Fruit fly (Drosophila melanogaster) whole organism, embryonic: ENCODE results near the gene pim.
A peak's percentile ranks its signal among the peaks of the same experiment; 100 is the strongest.

Source experiments
- ATbp ChIP-seq: fragments of 200-800 bp; sonication (Bioruptor generic); optimal IDR thresholded peaks from 2 replicates; lab custom pipeline; 2017; ENCODE audit warnings: missing biosample characterization, mild to moderate bottlenecking, missing genetic modification characterization, missing genetic modification reagents
- Ada2b ChIP-seq: fragments of 200-800 bp; sonication (Bioruptor generic); IDR thresholded peaks from 2 replicates; pipeline ENCODE4 v1.3.6; 2022; ENCODE audit warnings: missing biosample characterization, missing genetic modification characterization
- Aef1 ChIP-seq: fragments of 200-800 bp; sonication (Bioruptor generic); IDR thresholded peaks from 3 replicates; pipeline ENCODE4 v1.3.6; 2022; ENCODE audit warnings: missing biosample characterization, missing genetic modification characterization
- Atf6 ChIP-seq: fragments of 200-800 bp; sonication (Bioruptor generic); IDR thresholded peaks from 2 replicates; pipeline ENCODE4 v1.3.6; 2022; ENCODE audit warnings: missing biosample characterization, missing genetic modification characterization
- CG10321 ChIP-seq: fragments of 200-800 bp; sonication (Bioruptor generic); IDR thresholded peaks from 2 replicates; pipeline ENCODE4 v1.3.6; 2022; ENCODE audit warnings: missing biosample characterization, missing genetic modification characterization
- CG12104 ChIP-seq: fragments of 200-800 bp; sonication (Bioruptor generic); optimal IDR thresholded peaks from 3 replicates; lab custom pipeline; 2016; ENCODE audit warnings: missing biosample characterization, missing genetic modification characterization
- CG12299 ChIP-seq: fragments of 200-800 bp; sonication (Bioruptor generic); optimal IDR thresholded peaks from 2 replicates; lab custom pipeline; 2018; ENCODE audit warnings: missing biosample characterization, mild to moderate bottlenecking, missing genetic modification characterization
- CG13296 ChIP-seq: fragments of 200-800 bp; sonication (Bioruptor generic); optimal IDR thresholded peaks from 3 replicates; lab custom pipeline; 2018; ENCODE audit warnings: missing biosample characterization, mild to moderate bottlenecking, missing genetic modification characterization
- CG2116 ChIP-seq: fragments of 200-800 bp; sonication (Bioruptor generic); optimal IDR thresholded peaks from 3 replicates; lab custom pipeline; 2018; ENCODE audit warnings: missing biosample characterization, mild to moderate bottlenecking, missing genetic modification characterization
- CG32767 ChIP-seq: fragments of 200-800 bp; sonication (Bioruptor generic); IDR thresholded peaks from 2 replicates; pipeline ENCODE4 v1.3.6; 2022; ENCODE audit warnings: missing biosample characterization, missing genetic modification characterization
- CG34224 ChIP-seq: fragments of 200-800 bp; sonication (Bioruptor generic); IDR thresholded peaks from 3 replicates; pipeline ENCODE4 v1.3.6; 2022; ENCODE audit warnings: missing biosample characterization, missing genetic modification characterization; ENCODE audit not compliant: partially characterized antibody
- CG34376 ChIP-seq: fragments of 200-800 bp; sonication (Bioruptor generic); optimal IDR thresholded peaks from 2 replicates; lab custom pipeline; 2018; ENCODE audit warnings: missing biosample characterization, mild to moderate bottlenecking, missing genetic modification characterization
- CG4424 ChIP-seq: fragments of 200-800 bp; sonication (Bioruptor generic); optimal IDR thresholded peaks from 3 replicates; lab custom pipeline; 2016; ENCODE audit warnings: missing biosample characterization, missing genetic modification characterization
- CG4617 ChIP-seq: fragments of 200-800 bp; sonication (Bioruptor generic); optimal IDR thresholded peaks from 3 replicates; lab custom pipeline; 2016; ENCODE audit warnings: missing biosample characterization, missing genetic modification characterization, borderline replicate concordance
- CG7987 ChIP-seq: fragments of 200-800 bp; sonication (Bioruptor generic); optimal IDR thresholded peaks from 2 replicates; lab custom pipeline; 2018; ENCODE audit warnings: missing biosample characterization, mild to moderate bottlenecking, missing genetic modification characterization, moderate library complexity
- CG8281 ChIP-seq: fragments of 200-800 bp; sonication (Bioruptor generic); optimal IDR thresholded peaks from 2 replicates; lab custom pipeline; 2018; ENCODE audit warnings: missing biosample characterization, mild to moderate bottlenecking, missing genetic modification characterization, moderate library complexity
- CG8765 ChIP-seq: fragments of 200-800 bp; sonication (Bioruptor generic); IDR thresholded peaks from 2 replicates; pipeline ENCODE4 v1.3.6; 2022; ENCODE audit warnings: missing biosample characterization, missing genetic modification characterization
- CG8924 ChIP-seq: fragments of 200-800 bp; optimal IDR thresholded peaks from 3 replicates; lab custom pipeline; 2019; ENCODE audit warnings: missing biosample characterization, mild to moderate bottlenecking, missing genetic modification characterization, moderate library complexity
- CTCF ChIP-seq: fragments of 200-800 bp; sonication (Bioruptor generic); optimal IDR thresholded peaks from 2 replicates; lab custom pipeline; 2017; ENCODE audit warnings: missing biosample characterization, mild to moderate bottlenecking, missing genetic modification characterization, moderate library complexity
- Hmr ChIP-seq: fragments of 200-800 bp; sonication (Bioruptor generic); optimal IDR thresholded peaks from 3 replicates; lab custom pipeline; 2017; ENCODE audit warnings: mild to moderate bottlenecking, missing biosample characterization, missing genetic modification reagents, missing genetic modification characterization
- Jarid2 ChIP-seq: fragments of 200-800 bp; sonication (Bioruptor generic); optimal IDR thresholded peaks from 3 replicates; lab custom pipeline; 2017; ENCODE audit warnings: mild to moderate bottlenecking, missing biosample characterization, missing genetic modification reagents, missing genetic modification characterization
- Opbp ChIP-seq: fragments of 200-800 bp; sonication (Bioruptor generic); IDR thresholded peaks from 3 replicates; pipeline ENCODE4 v1.3.6; 2022; ENCODE audit warnings: missing biosample characterization, missing genetic modification characterization; ENCODE audit not compliant: partially characterized antibody
- Sox102F ChIP-seq: fragments of 200-800 bp; sonication (Bioruptor generic); optimal IDR thresholded peaks from 2 replicates; lab custom pipeline; 2018; ENCODE audit warnings: missing biosample characterization, mild to moderate bottlenecking, missing genetic modification characterization, moderate library complexity
- Stat92E ChIP-seq, 3 experiments: fragments of >200 bp in 2 of 3; fragments of 200-800 bp in 1 of 3; sonication (Bioruptor generic) in 1 of 3; optimal IDR thresholded peaks; 2 replicates each; lab custom pipeline; 2017 to 2019; ENCODE audit warnings: missing biosample characterization in 3 of 3, missing genetic modification characterization in 3 of 3, mild to moderate bottlenecking in 1 of 3, moderate library complexity in 1 of 3
- Taf1 ChIP-seq: fragments of 200-800 bp; sonication (Bioruptor generic); IDR thresholded peaks from 2 replicates; pipeline ENCODE4 v1.3.6; 2022; ENCODE audit warnings: missing biosample characterization, missing genetic modification characterization
- ash1 ChIP-seq: fragments of 200-800 bp; sonication (Bioruptor generic); optimal IDR thresholded peaks from 2 replicates; lab custom pipeline; 2018; ENCODE audit warnings: missing biosample characterization, mild to moderate bottlenecking, missing genetic modification characterization
- cad ChIP-seq: fragments of >200 bp; optimal IDR thresholded peaks from 2 replicates; lab custom pipeline; 2017; ENCODE audit warnings: missing biosample characterization, missing genetic modification characterization
- gro ChIP-seq: fragments of 200-800 bp; sonication (Bioruptor generic); optimal IDR thresholded peaks from 2 replicates; lab custom pipeline; 2016; ENCODE audit warnings: missing biosample characterization, missing genetic modification characterization
- luna ChIP-seq: fragments of 200-800 bp; sonication (Bioruptor generic); optimal IDR thresholded peaks from 2 replicates; lab custom pipeline; 2016; ENCODE audit warnings: missing biosample characterization, missing genetic modification characterization
- mam ChIP-seq: fragments of 200-800 bp; sonication (Bioruptor generic); optimal IDR thresholded peaks from 3 replicates; lab custom pipeline; 2016; ENCODE audit warnings: missing biosample characterization, missing genetic modification characterization
- odd ChIP-seq: fragments of 200-800 bp; sonication (Bioruptor generic); optimal IDR thresholded peaks from 2 replicates; lab custom pipeline; 2017; ENCODE audit warnings: missing biosample characterization, mild to moderate bottlenecking, missing genetic modification characterization
- pan ChIP-seq, 4 experiments: fragments of >200 bp in 3 of 4; fragments of 200-800 bp in 1 of 4; sonication (Bioruptor generic) in 1 of 4; optimal IDR thresholded peaks in 3 of 4; IDR thresholded peaks in 1 of 4; 2 replicates each; pipeline versions ENCODE4 v1.3.6 to Lab custom; 2017 to 2022; ENCODE audit warnings: missing biosample characterization in 2 of 4, missing genetic modification characterization in 2 of 4, mixed read lengths in 1 of 4
- prd ChIP-seq, 3 experiments: fragments of >200 bp in 2 of 3; fragments of 200-800 bp in 1 of 3; sonication (Bioruptor generic) in 1 of 3; optimal IDR thresholded peaks in 2 of 3; IDR thresholded peaks in 1 of 3; 2 replicates in 2 of 3; 3 replicates in 1 of 3; pipeline versions ENCODE4 v1.3.6 to Lab custom; 2017 to 2022; ENCODE audit warnings: missing biosample characterization in 1 of 3, missing genetic modification characterization in 1 of 3
- repo ChIP-seq: fragments of 200-800 bp; sonication (Bioruptor generic); optimal IDR thresholded peaks from 2 replicates; lab custom pipeline; 2016; ENCODE audit warnings: missing biosample characterization, missing genetic modification characterization
- sens ChIP-seq: fragments of 200-800 bp; sonication (Bioruptor generic); peaks from one replicate; lab custom pipeline; 2016; ENCODE audit warnings: missing biosample characterization, missing genetic modification characterization
- tll ChIP-seq, 2 experiments: fragments of 200-800 bp in 1 of 2; fragments of >200 bp in 1 of 2; sonication (Bioruptor generic) in 1 of 2; optimal IDR thresholded peaks; 2 replicates each; lab custom pipeline; 2017 to 2019; ENCODE audit warnings: missing biosample characterization in 2 of 2, missing genetic modification characterization in 2 of 2, mild to moderate bottlenecking in 1 of 2, moderate library complexity in 1 of 2
- trem ChIP-seq: fragments of 200-800 bp; optimal IDR thresholded peaks from 3 replicates; lab custom pipeline; 2019; ENCODE audit warnings: missing biosample characterization, mild to moderate bottlenecking, missing genetic modification characterization, moderate library complexity
- tx ChIP-seq: fragments of 200-800 bp; sonication (Bioruptor generic); optimal IDR thresholded peaks from 2 replicates; lab custom pipeline; 2016; ENCODE audit warnings: missing biosample characterization, missing genetic modification characterization
- unc-4 ChIP-seq: fragments of 200-800 bp; sonication (Bioruptor generic); IDR thresholded peaks from 2 replicates; pipeline ENCODE4 v1.3.6; 2022; ENCODE audit warnings: missing biosample characterization, missing genetic modification characterization; ENCODE audit not compliant: partially characterized antibody
- vfl ChIP-seq: fragments of 200-800 bp; sonication (Bioruptor generic); optimal IDR thresholded peaks from 2 replicates; lab custom pipeline; 2016; ENCODE audit warnings: missing biosample characterization, missing genetic modification characterization
- wek ChIP-seq: fragments of 200-800 bp; sonication (Bioruptor generic); optimal IDR thresholded peaks from 3 replicates; lab custom pipeline; 2018; ENCODE audit warnings: missing biosample characterization, mild to moderate bottlenecking, missing genetic modification characterization, moderate library complexity
- zfh2 ChIP-seq: fragments of 200-800 bp; sonication (Bioruptor generic); optimal IDR thresholded peaks from 2 replicates; lab custom pipeline; 2016; ENCODE audit warnings: missing biosample characterization, missing genetic modification characterization

pim gene

DNA sequence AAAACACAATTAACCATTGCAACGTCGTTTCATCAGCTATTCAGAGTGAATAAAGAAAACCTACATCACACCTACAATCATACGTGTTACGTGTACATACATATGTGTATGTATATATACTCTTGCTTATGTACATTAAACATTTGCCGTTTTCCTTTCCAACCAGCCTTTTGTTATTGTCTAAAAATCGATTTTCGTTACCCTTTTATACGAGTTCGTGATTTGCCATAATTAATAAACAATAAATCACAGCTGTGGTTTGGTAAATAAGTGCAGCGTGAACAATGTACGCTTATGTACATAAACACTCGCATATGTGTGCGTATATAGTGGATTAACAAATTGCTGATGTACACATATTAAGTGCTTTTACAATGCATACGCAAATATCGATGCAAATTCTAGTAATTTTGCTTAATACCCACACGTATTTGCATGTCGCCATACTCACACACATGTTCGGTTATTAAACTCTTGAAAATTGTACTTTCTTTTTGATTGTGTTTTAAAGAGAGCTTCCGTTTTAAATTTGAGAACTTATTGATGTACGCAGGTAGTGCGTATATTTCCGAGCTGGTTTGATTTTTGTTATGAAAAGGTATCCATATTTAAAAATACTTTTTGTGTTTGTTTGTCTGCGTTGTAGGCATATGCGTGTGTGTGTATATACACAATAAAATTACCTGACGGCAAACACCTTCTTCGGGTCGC, 34.2 kb downstream of the pim start (continued):
- TF ChIP-seq Ada2b (GFP tag; lab: Robert Waterston, UW) (no peak), gro (peak; percentile 0), cad (GFP tag; lab: Kevin White, UChicago) (no peak), sens (GFP tag; lab: Kevin White, UChicago) (peak; percentile 80), unc-4 (GFP tag; lab: Robert Waterston, UW) (0 out of 2 replicates have a peak, but pooled peaks have one; percentile 6), CG7987 (GFP tag; lab: Kevin White, UChicago) (peak; percentile 61), CG8765 (GFP tag; lab: Robert Waterston, UW) (no peak), Taf1 (GFP tag; lab: Robert Waterston, UW) (no peak), CG32767 (GFP tag; lab: Robert Waterston, UW) (peak; percentile 19; the same call in 1 of the 2 replicates), CG13296 (GFP tag; lab: Kevin White, UChicago) (peak; percentile 60), odd (GFP tag; lab: Kevin White, UChicago) (peak; percentile 56), Atf6 (GFP tag; lab: Robert Waterston, UW) (no peak), trem (tag; lab: Kevin White, UChicago) (no peak), Sox102F (GFP tag; lab: Kevin White, UChicago) (no peak), CG4424 (GFP tag; lab: Kevin White, UChicago) (no peak), ATbp (no peak), CG8281 (tag; lab: Kevin White, UChicago) (no peak), Aef1 (GFP tag; lab: Robert Waterston, UW) (no peak), prd (optimal IDR thresholded peaks at IDR 0.05; lab: Kevin White, UChicago) (no peak), prd (GFP tag; IDR thresholded peaks at IDR 0.05; lab: Robert Waterston, UW) (no peak), CG10321 (GFP tag; lab: Robert Waterston, UW) (no peak), CG12104 (no peak), CG4617 (GFP tag; lab: Kevin White, UChicago) (peak; percentile 17), zfh2 (GFP tag; lab: Kevin White, UChicago) (no peak), Opbp (GFP tag; lab: Robert Waterston, UW) (no peak), luna (no peak), mam (GFP tag; lab: Kevin White, UChicago) (no peak), wek (GFP tag; lab: Kevin White, UChicago) (peak; percentile 42), Jarid2 (GFP tag; lab: Kevin White, UChicago) (no peak), tx (GFP tag; lab: Kevin White, UChicago) (no peak), Stat92E (GFP tag; optimal IDR thresholded peaks at IDR 0.05; lab: Kevin White, UChicago) (no peak), repo (GFP tag; lab: Kevin White, UChicago) (no peak), CG12299 (tag; lab: Kevin White, UChicago) (peak; percentile 23), pan (optimal IDR thresholded peaks at IDR 0.05; lab: Kevin White, UChicago) (no peak), pan (GFP tag; optimal IDR thresholded peaks at IDR 0.05 in 1 of 2, IDR thresholded peaks at IDR 0.05 in 1 of 2) (no peak), CG34224 (no peak), CG34376 (peak; percentile 60), vfl (GFP tag; lab: Kevin White, UChicago) (no peak), CG2116 (GFP tag; lab: Kevin White, UChicago) (no peak), Hmr (GFP tag; lab: Kevin White, UChicago) (no peak), CG8924 (tag; lab: Kevin White, UChicago) (peak; percentile 12), ash1 (no peak), tll (GFP tag; optimal IDR thresholded peaks at IDR 0.05; lab: Kevin White, UChicago) (peak in 1 of 2 experiments; percentile 30), CTCF (GFP tag; lab: Kevin White, UChicago) (no peak)
